Fruit fly (Drosophila melanogaster): ENCODE results near the gene verm.

The verm gene

DNA sequence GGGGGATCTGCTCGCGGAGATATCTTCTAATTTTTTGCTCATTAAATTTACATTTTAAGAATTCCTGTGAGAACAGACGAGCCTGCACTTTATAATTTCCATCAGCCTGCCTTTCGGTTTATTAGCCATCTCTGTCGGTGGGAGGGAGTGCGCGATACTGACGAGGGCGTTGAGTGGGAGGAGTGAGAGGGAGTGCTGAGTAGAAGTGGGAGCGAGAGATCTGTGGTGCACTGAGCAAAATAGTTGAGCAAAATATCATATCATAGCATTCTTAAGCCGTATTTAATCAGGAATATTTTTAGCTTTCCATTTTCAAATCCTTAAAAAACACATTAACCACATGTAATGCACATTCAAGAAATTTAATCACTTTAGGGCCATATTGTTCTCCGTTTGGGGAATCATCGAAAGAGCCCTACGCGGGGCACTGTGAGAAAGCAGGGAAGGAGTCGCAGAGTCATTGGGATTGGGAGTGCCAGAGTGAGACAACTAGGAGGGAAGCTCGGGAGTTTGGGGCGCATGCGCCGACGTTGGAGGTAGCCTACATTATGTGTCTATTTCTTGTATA, 29.9 kb downstream of the verm start (continued):
- TF ChIP-seq gem (tag; optimal IDR thresholded peaks at IDR 0.05) (peak; percentile 19), zfh1 (GFP tag; IDR thresholded peaks at IDR 0.05) (0 out of 3 replicates have a peak, but pooled peaks have one; percentile 4), Jarid2 (GFP tag; optimal IDR thresholded peaks at IDR 0.05) (peak; percentile 6), CG17328 (GFP tag; IDR thresholded peaks at IDR 0.05) (0 out of 2 replicates have a peak, but pooled peaks have one; percentile 5), prd (optimal IDR thresholded peaks at IDR 0.05) (no peak), prd (GFP tag; IDR thresholded peaks at IDR 0.05) (0 out of 3 replicates have a peak, but pooled peaks have one; percentile 13), Dip2 (GFP tag; IDR thresholded peaks at IDR 0.05) (no peak), CG14441 (GFP tag; IDR thresholded peaks at IDR 0.05) (0 out of 2 replicates have a peak, but pooled peaks have one; percentile 9), dysf (GFP tag; IDR thresholded peaks at IDR 0.05) (0 out of 3 replicates have a peak, but pooled peaks have one; percentile 9), Nf-YC (tag; optimal IDR thresholded peaks at IDR 0.05) (peak; percentile 85), CG2120 (GFP tag; optimal IDR thresholded peaks at IDR 0.05) (peak; percentile 5), sob (GFP tag; IDR thresholded peaks at IDR 0.05) (0 out of 2 replicates have a peak, but pooled peaks have one; percentile 35)

DNA sequence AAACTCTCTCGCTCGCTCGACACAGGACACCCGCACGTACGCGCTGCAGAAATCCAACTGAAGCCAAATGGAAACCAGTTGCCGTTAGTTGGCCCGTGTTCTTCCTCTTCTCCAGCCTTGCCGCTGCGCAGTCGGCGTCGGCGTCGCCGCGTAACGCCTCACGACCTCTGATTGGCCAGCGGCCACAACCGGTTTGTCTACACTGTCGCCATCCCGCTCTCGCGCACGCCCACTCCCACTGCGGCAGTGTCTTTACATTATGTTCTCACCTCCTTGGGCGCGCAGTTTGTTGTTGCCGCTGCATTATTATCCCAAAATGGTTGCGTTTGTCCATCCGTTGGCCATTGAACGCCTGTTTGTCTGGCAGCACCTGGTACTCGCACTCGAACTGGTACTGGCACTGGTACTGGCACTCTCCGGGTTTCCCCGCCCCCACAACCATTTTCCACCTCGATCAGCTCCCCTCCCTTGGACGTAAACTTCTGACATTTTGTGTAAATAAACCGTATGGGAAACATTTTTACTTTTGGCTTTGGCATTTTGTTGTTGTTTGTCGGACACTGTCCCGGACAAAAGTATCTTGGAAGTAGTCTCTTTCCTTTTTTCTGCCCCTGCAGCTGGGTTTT, 31.3 kb downstream of the verm start, which contains the start of gene tey:
tey (minus strand) TSS at position 500 of the 626 bp plus-strand sequence.
- TF ChIP-seq pros (GFP tag; optimal IDR thresholded peaks at IDR 0.05) (peak; percentile 43), yki (optimal IDR thresholded peaks at IDR 0.05) (no peak), Nf-YB (GFP tag; optimal IDR thresholded peaks at IDR 0.05) (peak; percentile 99), twi (tag; optimal IDR thresholded peaks at IDR 0.05) (peak; percentile 12), Opbp (GFP tag; IDR thresholded peaks at IDR 0.05; ENCODE audit: partially characterized antibody) (0 out of 3 replicates have a peak, but pooled peaks have one; percentile 20), lab (GFP tag; optimal IDR thresholded peaks at IDR 0.05) (no peak), nerfin-1 (tag; optimal IDR thresholded peaks at IDR 0.05) (peak; percentile 27), MTF-1 (GFP tag; optimal IDR thresholded peaks at IDR 0.05; ENCODE audit: borderline replicate concordance) (no peak), NK7.1 (GFP tag; optimal IDR thresholded peaks at IDR 0.05) (no peak), nom (GFP tag; optimal IDR thresholded peaks at IDR 0.05) (peak; percentile 12), crol (GFP tag; IDR thresholded peaks at IDR 0.05) (peak; percentile 75), sr (GFP tag; IDR thresholded peaks at IDR 0.05) (peak; percentile 56; the same call in 2 of the 3 replicates), CoRest (tag; optimal IDR thresholded peaks at IDR 0.05) (peak; percentile 22), vvl (GFP tag; IDR thresholded peaks at IDR 0.05) (peak; percentile 41; the same call in 1 of the 2 replicates), lov (optimal IDR thresholded peaks at IDR 0.05) (no peak), lov (GFP tag; IDR thresholded peaks at IDR 0.05) (0 out of 3 replicates have a peak, but pooled peaks have one; percentile 11), bigmax (GFP tag; optimal IDR thresholded peaks at IDR 0.05) (no peak), zen2 (GFP tag; IDR thresholded peaks at IDR 0.05; ENCODE audit: partially characterized antibody) (0 out of 3 replicates have a peak, but pooled peaks have one; percentile 37), Nf-YC (tag; optimal IDR thresholded peaks at IDR 0.05) (peak; percentile 99), CG17385 (GFP tag; optimal IDR thresholded peaks at IDR 0.05) (peak; percentile 90), p53 (GFP tag; optimal IDR thresholded peaks at IDR 0.05) (no peak), sens (GFP tag) (peak; percentile 31), Side (GFP tag; optimal IDR thresholded peaks at IDR 0.05) (no peak), CG17829 (tag; optimal IDR thresholded peaks at IDR 0.05) (peak; percentile 5), insv (GFP tag; optimal IDR thresholded peaks at IDR 0.05) (peak in 1 of 2 experiments; percentile 79), CG8765 (GFP tag; IDR thresholded peaks at IDR 0.05) (peak; percentile 22; the same call in 1 of the 2 replicates), CG1832 (GFP tag; optimal IDR thresholded peaks at IDR 0.05) (peak; percentile 89), CG10321 (GFP tag; IDR thresholded peaks at IDR 0.05) (peak; percentile 96), CG6689 (GFP tag; IDR thresholded peaks at IDR 0.05) (no peak), Jarid2 (GFP tag; optimal IDR thresholded peaks at IDR 0.05) (peak; percentile 83), nerfin-2 (GFP tag; IDR thresholded peaks at IDR 0.05; ENCODE audit: partially characterized antibody) (peak; percentile 13; the same call in 1 of the 2 replicates), abd-A (tag; optimal IDR thresholded peaks at IDR 0.05) (peak; percentile 1), Adf1 (GFP tag; IDR thresholded peaks at IDR 0.05) (peak; percentile 96), Trl (optimal IDR thresholded peaks at IDR 0.05) (peak in 1 of 2 experiments; percentile 5), Trl (GFP tag; optimal IDR thresholded peaks at IDR 0.05) (no peak), cg (GFP tag; optimal IDR thresholded peaks at IDR 0.05) (peak; percentile 19), phol (tag; optimal IDR thresholded peaks at IDR 0.05) (peak; percentile 25), Ets97D (GFP tag; optimal IDR thresholded peaks at IDR 0.05) (peak; percentile 0)

Data from whole organism, embryonic.